Fruit fly (Drosophila melanogaster): ENCODE results near the gene mid.

mid gene

DNA sequence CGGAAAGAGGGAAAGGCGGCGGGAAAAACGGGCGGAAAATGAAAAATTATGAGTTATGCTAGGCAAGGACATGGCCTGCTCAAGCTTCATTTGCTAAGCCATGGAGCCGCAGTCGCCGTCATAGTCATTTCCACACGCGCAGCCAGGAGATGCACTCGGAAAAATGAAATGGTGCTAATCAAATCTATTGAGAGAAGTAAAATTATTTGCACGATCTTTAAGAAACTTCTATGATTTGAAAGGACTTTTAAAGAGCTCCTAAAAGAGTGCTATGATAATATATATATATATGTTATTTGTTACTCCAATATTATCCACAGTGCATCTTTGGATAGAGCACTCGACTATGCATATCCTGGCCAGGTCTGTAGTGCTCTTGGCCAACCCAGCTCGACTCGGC is 17.7 kb downstream of the mid start (continued):
- TF ChIP-seq CG31388 (GFP tag; optimal IDR thresholded peaks at IDR 0.05) = no peak
- TF ChIP-seq crol (GFP tag; IDR thresholded peaks at IDR 0.05) = no peak
- TF ChIP-seq twi (tag; optimal IDR thresholded peaks at IDR 0.05) = no peak
- no peak for TF ChIP-seq Lim3 (GFP tag; IDR thresholded peaks at IDR 0.05)
- no peak for TF ChIP-seq CG18764 (GFP tag; optimal IDR thresholded peaks at IDR 0.05)
- TF ChIP-seq jigr1 (GFP tag; IDR thresholded peaks at IDR 0.05) = no peak
- no peak for TF ChIP-seq CG14667 (GFP tag; IDR thresholded peaks at IDR 0.05)
- no peak for TF ChIP-seq zen (tag; optimal IDR thresholded peaks at IDR 0.05)
- TF ChIP-seq CG12744 (GFP tag; optimal IDR thresholded peaks at IDR 0.05) = no peak
- no peak for TF ChIP-seq mld (GFP tag; IDR thresholded peaks at IDR 0.05; ENCODE audit: partially characterized antibody)
- TF ChIP-seq rib (GFP tag; IDR thresholded peaks at IDR 0.05) = no peak
- no peak for TF ChIP-seq CG13775 (GFP tag; optimal IDR thresholded peaks at IDR 0.05)
- no peak for TF ChIP-seq eyg (GFP tag; optimal IDR thresholded peaks at IDR 0.05)
- peak; percentile 29 for TF ChIP-seq CG9727 (GFP tag; optimal IDR thresholded peaks at IDR 0.05)
- peak in 1 of 3 experiments; percentile 13 for TF ChIP-seq lola (GFP tag; optimal IDR thresholded peaks at IDR 0.05)
- TF ChIP-seq CG17359 (tag; optimal IDR thresholded peaks at IDR 0.05) = no peak
- no peak for TF ChIP-seq CTCF (GFP tag; optimal IDR thresholded peaks at IDR 0.05)
- TF ChIP-seq CG11504 (tag; optimal IDR thresholded peaks at IDR 0.05) = peak; percentile 25
- no peak for TF ChIP-seq CG17328 (GFP tag; IDR thresholded peaks at IDR 0.05)
- TF ChIP-seq CG9215 (GFP tag; IDR thresholded peaks at IDR 0.05) = no peak
- no peak for TF ChIP-seq hbn (GFP tag; IDR thresholded peaks at IDR 0.05; ENCODE audit: partially characterized antibody)
- TF ChIP-seq sisA (GFP tag; IDR thresholded peaks at IDR 0.05) = no peak
- TF ChIP-seq Vsx1 (GFP tag; optimal IDR thresholded peaks at IDR 0.05) = no peak
- no peak for TF ChIP-seq dati (GFP tag; IDR thresholded peaks at IDR 0.05)
- no peak for TF ChIP-seq tgo (GFP tag; IDR thresholded peaks at IDR 0.05)
- TF ChIP-seq otp (GFP tag; IDR thresholded peaks at IDR 0.05) = no peak
- no peak for TF ChIP-seq CG3163 (GFP tag; optimal IDR thresholded peaks at IDR 0.05)
- no peak for TF ChIP-seq CG2202 (tag; optimal IDR thresholded peaks at IDR 0.05)
- TF ChIP-seq Oaz (GFP tag; IDR thresholded peaks at IDR 0.05) = no peak
- no peak for TF ChIP-seq sna (GFP tag; IDR thresholded peaks at IDR 0.05; ENCODE audit: partially characterized antibody)
- TF ChIP-seq CG17361 (GFP tag; IDR thresholded peaks at IDR 0.05) = 0 out of 3 replicates have a peak, but pooled peaks have one; percentile 21
- no peak for TF ChIP-seq NK7.1 (GFP tag; optimal IDR thresholded peaks at IDR 0.05)
- TF ChIP-seq Blimp-1 (GFP tag; optimal IDR thresholded peaks at IDR 0.05) = peak; percentile 19
- TF ChIP-seq CG5245 (GFP tag; optimal IDR thresholded peaks at IDR 0.05) = no peak
- no peak for TF ChIP-seq Dbx (GFP tag; IDR thresholded peaks at IDR 0.05)
- TF ChIP-seq CG11560 (tag; IDR thresholded peaks at IDR 0.05) = no peak
- no peak for TF ChIP-seq CG11398 (GFP tag; optimal IDR thresholded peaks at IDR 0.05)
- no peak for TF ChIP-seq CG42726 (GFP tag; IDR thresholded peaks at IDR 0.05; ENCODE audit: partially characterized antibody)
- TF ChIP-seq insv (GFP tag; optimal IDR thresholded peaks at IDR 0.05) = no peak
- no peak for TF ChIP-seq CG12104 (GFP tag; optimal IDR thresholded peaks at IDR 0.05)
- TF ChIP-seq vnd (GFP tag; IDR thresholded peaks at IDR 0.05; ENCODE audit: partially characterized antibody) = no peak
- TF ChIP-seq nmo (GFP tag; optimal IDR thresholded peaks at IDR 0.05) = peak; percentile 1
- no peak for TF ChIP-seq lilli (GFP tag; optimal IDR thresholded peaks at IDR 0.05)
- no peak for TF ChIP-seq sens (GFP tag)
- no peak for TF ChIP-seq Ets65A (GFP tag)
- TF ChIP-seq amos (GFP tag; IDR thresholded peaks at IDR 0.05; ENCODE audit: partially characterized antibody) = no peak
- no peak for TF ChIP-seq dmrt99B (tag; optimal IDR thresholded peaks at IDR 0.05)
- no peak for TF ChIP-seq Xbp1 (GFP tag; optimal IDR thresholded peaks at IDR 0.05)
- no peak for TF ChIP-seq CG15073 (GFP tag; optimal IDR thresholded peaks at IDR 0.05)
- no peak for TF ChIP-seq odd (GFP tag; optimal IDR thresholded peaks at IDR 0.05)
- TF ChIP-seq CG12299 (tag; optimal IDR thresholded peaks at IDR 0.05) = no peak
- TF ChIP-seq ci (GFP tag; IDR thresholded peaks at IDR 0.05) = no peak
- no peak for TF ChIP-seq CG31365 (tag; optimal IDR thresholded peaks at IDR 0.05)

All from whole organism, embryonic.